Fruit fly (Drosophila melanogaster) whole organism, prepupa: ENCODE data around the gene ash2.

ENCODE experiments used
- CG8319 ChIP-seq: fragments of 200-800 bp; sonication (Bioruptor generic); optimal IDR thresholded peaks from 3 replicates; lab custom pipeline; 2016; ENCODE audit warnings: missing biosample characterization, missing genetic modification characterization
- Eip78C ChIP-seq: fragments of 200-800 bp; sonication (Bioruptor generic); peaks from one replicate; lab custom pipeline; 2016; ENCODE audit warnings: missing biosample characterization, missing genetic modification characterization
- Met ChIP-seq: fragments of 200-800 bp; sonication (Bioruptor generic); optimal IDR thresholded peaks from 3 replicates; lab custom pipeline; 2016; ENCODE audit warnings: missing biosample characterization, missing genetic modification characterization

dm6 chr3R:24626003-24626486, 23.9 kb upstream of the ash2 start:
- TF ChIP-seq Eip78C (peak; percentile 87), CG8319 (peak; percentile 3), Met (GFP tag; lab: Kevin White, UChicago) (no peak)
